Fruit fly (Drosophila melanogaster) whole organism, embryonic: ENCODE measurements around the gene Muc91C.

Source experiments
- Bdp1 ChIP-seq: fragments of 200-800 bp; sonication (Bioruptor generic); optimal IDR thresholded peaks from 3 replicates; lab custom pipeline; 2016; ENCODE audit warnings: missing biosample characterization, missing genetic modification characterization
- CG10274 ChIP-seq: fragments of 200-800 bp; sonication (Bioruptor generic); optimal IDR thresholded peaks from 3 replicates; lab custom pipeline; 2017; ENCODE audit warnings: missing biosample characterization, mild to moderate bottlenecking, missing genetic modification characterization
- CG10543 ChIP-seq: fragments of 200-800 bp; sonication (Bioruptor generic); optimal IDR thresholded peaks from 3 replicates; lab custom pipeline; 2017; ENCODE audit warnings: missing biosample characterization, mild to moderate bottlenecking, missing genetic modification characterization, moderate library complexity
- CG11504 ChIP-seq: fragments of 200-800 bp; sonication (Bioruptor generic); optimal IDR thresholded peaks from 3 replicates; lab custom pipeline; 2019; ENCODE audit warnings: missing biosample characterization, mild to moderate bottlenecking, missing genetic modification characterization, moderate library complexity
- CG13296 ChIP-seq: fragments of 200-800 bp; sonication (Bioruptor generic); optimal IDR thresholded peaks from 3 replicates; lab custom pipeline; 2018; ENCODE audit warnings: missing biosample characterization, mild to moderate bottlenecking, missing genetic modification characterization
- CG14441 ChIP-seq: fragments of 200-800 bp; sonication (Bioruptor generic); IDR thresholded peaks from 2 replicates; pipeline ENCODE4 v1.3.6; 2022; ENCODE audit warnings: missing biosample characterization, missing genetic modification characterization
- CG17328 ChIP-seq: fragments of 200-800 bp; sonication (Bioruptor generic); IDR thresholded peaks from 2 replicates; pipeline ENCODE4 v1.3.6; 2022; ENCODE audit warnings: missing biosample characterization, missing genetic modification characterization
- CG1832 ChIP-seq: fragments of 200-800 bp; sonication (Bioruptor generic); optimal IDR thresholded peaks from 2 replicates; lab custom pipeline; 2017; ENCODE audit warnings: missing biosample characterization, mild to moderate bottlenecking, missing genetic modification characterization, inconsistent platforms
- CG2116 ChIP-seq: fragments of 200-800 bp; sonication (Bioruptor generic); optimal IDR thresholded peaks from 3 replicates; lab custom pipeline; 2018; ENCODE audit warnings: missing biosample characterization, mild to moderate bottlenecking, missing genetic modification characterization
- CG2199 ChIP-seq: fragments of 200-800 bp; sonication (Bioruptor generic); IDR thresholded peaks from 3 replicates; pipeline ENCODE4 v1.3.6; 2022; ENCODE audit warnings: missing biosample characterization, missing genetic modification characterization
- CG2678 ChIP-seq: fragments of 200-800 bp; sonication (Bioruptor generic); optimal IDR thresholded peaks from 3 replicates; lab custom pipeline; 2019; ENCODE audit warnings: missing biosample characterization, mild to moderate bottlenecking, missing genetic modification characterization, moderate library complexity
- CG30431 ChIP-seq: fragments of 200-800 bp; sonication (Bioruptor generic); optimal IDR thresholded peaks from 2 replicates; lab custom pipeline; 2017; ENCODE audit warnings: missing biosample characterization, missing genetic modification characterization
- CG3065 ChIP-seq: fragments of 200-800 bp; sonication (Bioruptor generic); optimal IDR thresholded peaks from 2 replicates; lab custom pipeline; 2016; ENCODE audit warnings: missing biosample characterization, missing genetic modification characterization
- CG3847 ChIP-seq: fragments of 200-800 bp; sonication (Bioruptor generic); IDR thresholded peaks from 2 replicates; pipeline ENCODE4 v1.3.6; 2022; ENCODE audit warnings: missing biosample characterization, missing genetic modification characterization
- CG3995 ChIP-seq: fragments of 200-800 bp; sonication (Bioruptor generic); optimal IDR thresholded peaks from 3 replicates; lab custom pipeline; 2016; ENCODE audit warnings: missing biosample characterization, missing genetic modification characterization
- CG4360 ChIP-seq: fragments of 200-800 bp; sonication (Bioruptor generic); IDR thresholded peaks from 2 replicates; pipeline ENCODE4 v1.3.6; 2022; ENCODE audit warnings: missing biosample characterization, missing genetic modification characterization
- CG5180 ChIP-seq: fragments of 200-800 bp; sonication (Bioruptor generic); optimal IDR thresholded peaks from 3 replicates; lab custom pipeline; 2017; ENCODE audit warnings: missing biosample characterization, missing genetic modification characterization, mild to moderate bottlenecking, moderate library complexity, missing genetic modification reagents
- CG6654 ChIP-seq: fragments of 200-800 bp; sonication (Bioruptor generic); optimal IDR thresholded peaks from 2 replicates; lab custom pipeline; 2017; ENCODE audit warnings: missing biosample characterization, mild to moderate bottlenecking, missing genetic modification characterization
- CG6683 ChIP-seq: fragments of 200-800 bp; sonication (Bioruptor generic); optimal IDR thresholded peaks from 2 replicates; lab custom pipeline; 2017; ENCODE audit warnings: missing biosample characterization, mild to moderate bottlenecking, missing genetic modification characterization, missing genetic modification reagents
- CG6813 ChIP-seq: fragments of 200-800 bp; sonication (Bioruptor generic); optimal IDR thresholded peaks from 2 replicates; lab custom pipeline; 2017; ENCODE audit warnings: missing biosample characterization, missing genetic modification characterization, mild to moderate bottlenecking, moderate library complexity, missing genetic modification reagents
- CG7839 ChIP-seq: fragments of 200-800 bp; sonication (Bioruptor generic); optimal IDR thresholded peaks from 3 replicates; lab custom pipeline; 2018; ENCODE audit warnings: missing biosample characterization, mild to moderate bottlenecking, missing genetic modification characterization, moderate library complexity
- CG9609 ChIP-seq: fragments of 200-800 bp; sonication (Bioruptor generic); optimal IDR thresholded peaks from 3 replicates; lab custom pipeline; 2016; ENCODE audit warnings: missing biosample characterization, missing genetic modification characterization
- CG9817 ChIP-seq: fragments of 200-800 bp; sonication (Bioruptor generic); optimal IDR thresholded peaks from 2 replicates; lab custom pipeline; 2018; ENCODE audit warnings: missing biosample characterization, mild to moderate bottlenecking, missing genetic modification characterization, moderate library complexity
- CG9876 ChIP-seq: fragments of 200-800 bp; sonication (Bioruptor generic); optimal IDR thresholded peaks from 2 replicates; lab custom pipeline; 2016; ENCODE audit warnings: missing biosample characterization, missing genetic modification characterization
- Fer1 ChIP-seq: fragments of 200-800 bp; sonication (Bioruptor generic); optimal IDR thresholded peaks from 2 replicates; lab custom pipeline; 2017; ENCODE audit warnings: missing biosample characterization, mild to moderate bottlenecking, missing genetic modification characterization
- HLHmδ ChIP-seq: fragments of 200-800 bp; sonication (Bioruptor generic); optimal IDR thresholded peaks from 2 replicates; lab custom pipeline; 2018; ENCODE audit warnings: missing biosample characterization, mild to moderate bottlenecking, missing genetic modification characterization, moderate library complexity
- Hey ChIP-seq: fragments of 200-800 bp; sonication (Bioruptor generic); optimal IDR thresholded peaks from 3 replicates; lab custom pipeline; 2018; ENCODE audit warnings: missing biosample characterization, mild to moderate bottlenecking, missing genetic modification characterization
- Hmr ChIP-seq: fragments of 200-800 bp; sonication (Bioruptor generic); optimal IDR thresholded peaks from 3 replicates; lab custom pipeline; 2017; ENCODE audit warnings: mild to moderate bottlenecking, missing biosample characterization, missing genetic modification reagents, missing genetic modification characterization
- Sin3A ChIP-seq: fragments of >200 bp; optimal IDR thresholded peaks from 2 replicates; lab custom pipeline; 2018
- Taf1 ChIP-seq: fragments of 200-800 bp; sonication (Bioruptor generic); IDR thresholded peaks from 2 replicates; pipeline ENCODE4 v1.3.6; 2022; ENCODE audit warnings: missing biosample characterization, missing genetic modification characterization
- Xrp1 ChIP-seq: fragments of 200-800 bp; sonication (Bioruptor generic); IDR thresholded peaks from 2 replicates; pipeline ENCODE4 v1.3.6; 2022; ENCODE audit warnings: missing biosample characterization, missing genetic modification characterization
- abd-A ChIP-seq: fragments of 200-800 bp; sonication (Bioruptor generic); optimal IDR thresholded peaks from 3 replicates; lab custom pipeline; 2019; ENCODE audit warnings: missing biosample characterization, mild to moderate bottlenecking, missing genetic modification characterization, moderate library complexity
- ara ChIP-seq: fragments of 200-800 bp; sonication (Bioruptor generic); IDR thresholded peaks from 2 replicates; pipeline ENCODE4 v1.3.6; 2022; ENCODE audit warnings: missing biosample characterization, missing genetic modification characterization
- ato ChIP-seq: fragments of 200-800 bp; sonication (Bioruptor generic); IDR thresholded peaks from 2 replicates; pipeline ENCODE4 v1.3.6; 2022; ENCODE audit warnings: missing biosample characterization, missing genetic modification characterization; ENCODE audit not compliant: partially characterized antibody
- cato ChIP-seq: fragments of 200-800 bp; sonication (Bioruptor generic); optimal IDR thresholded peaks from 2 replicates; lab custom pipeline; 2016; ENCODE audit warnings: missing biosample characterization, missing genetic modification characterization, borderline replicate concordance
- chif ChIP-seq, 2 experiments: fragments of 200-800 bp; sonication (Bioruptor generic); optimal IDR thresholded peaks; 3 replicates each; lab custom pipeline; 2016; ENCODE audit warnings: missing biosample characterization in 2 of 2, missing genetic modification characterization in 2 of 2
- corto ChIP-seq: fragments of 200-800 bp; sonication (Bioruptor generic); optimal IDR thresholded peaks from 2 replicates; lab custom pipeline; 2016; ENCODE audit warnings: missing biosample characterization, mild to moderate bottlenecking, missing genetic modification characterization, moderate library complexity
- croc ChIP-seq: fragments of 200-800 bp; sonication (Bioruptor generic); conservative IDR thresholded peaks from 3 replicates; pipeline ENCODE4 v1.3.6; 2022; ENCODE audit warnings: missing biosample characterization, missing genetic modification characterization
- exex ChIP-seq: fragments of 200-800 bp; sonication (Bioruptor generic); optimal IDR thresholded peaks from 4 replicates; lab custom pipeline; 2018; ENCODE audit warnings: missing biosample characterization, mild to moderate bottlenecking, missing genetic modification characterization, moderate library complexity
- gcm ChIP-seq: fragments of 200-800 bp; sonication (Bioruptor generic); optimal IDR thresholded peaks from 2 replicates; lab custom pipeline; 2019; ENCODE audit warnings: missing biosample characterization, mild to moderate bottlenecking, missing genetic modification characterization, moderate library complexity
- her ChIP-seq: fragments of 200-800 bp; sonication (Bioruptor generic); optimal IDR thresholded peaks from 2 replicates; lab custom pipeline; 2016; ENCODE audit warnings: missing biosample characterization, missing genetic modification characterization
- nau ChIP-seq: fragments of 200-800 bp; sonication (Bioruptor generic); optimal IDR thresholded peaks from 3 replicates; lab custom pipeline; 2017; ENCODE audit warnings: missing biosample characterization, mild to moderate bottlenecking, missing genetic modification characterization, missing genetic modification reagents
- pho ChIP-seq: fragments of 200-800 bp; sonication (Bioruptor generic); optimal IDR thresholded peaks from 2 replicates; lab custom pipeline; 2016; ENCODE audit warnings: missing biosample characterization, missing genetic modification characterization
- phol ChIP-seq: fragments of 200-800 bp; sonication (Bioruptor generic); optimal IDR thresholded peaks from 3 replicates; lab custom pipeline; 2018; ENCODE audit warnings: missing biosample characterization, mild to moderate bottlenecking, missing genetic modification characterization, moderate library complexity
- pros ChIP-seq: fragments of 200-800 bp; sonication (Bioruptor generic); optimal IDR thresholded peaks from 3 replicates; lab custom pipeline; 2019; ENCODE audit warnings: missing biosample characterization, mild to moderate bottlenecking, missing genetic modification characterization, moderate library complexity
- run ChIP-seq: fragments of 200-800 bp; sonication (Bioruptor generic); optimal IDR thresholded peaks from 3 replicates; lab custom pipeline; 2018; ENCODE audit warnings: missing biosample characterization, mild to moderate bottlenecking, missing genetic modification characterization
- sd ChIP-seq: fragments of 200-800 bp; sonication (Bioruptor generic); optimal IDR thresholded peaks from 3 replicates; lab custom pipeline; 2018; ENCODE audit warnings: missing biosample characterization, mild to moderate bottlenecking, missing genetic modification characterization, moderate library complexity
- sqz ChIP-seq: fragments of 200-800 bp; sonication (Bioruptor generic); optimal IDR thresholded peaks from 3 replicates; lab custom pipeline; 2018; ENCODE audit warnings: missing biosample characterization, mild to moderate bottlenecking, missing genetic modification characterization
- tll ChIP-seq, 2 experiments: fragments of 200-800 bp in 1 of 2; fragments of >200 bp in 1 of 2; sonication (Bioruptor generic) in 1 of 2; optimal IDR thresholded peaks; 2 replicates each; lab custom pipeline; 2017 to 2019; ENCODE audit warnings: missing biosample characterization in 2 of 2, missing genetic modification characterization in 2 of 2, mild to moderate bottlenecking in 1 of 2, moderate library complexity in 1 of 2
- zen ChIP-seq: fragments of 200-800 bp; sonication (Bioruptor generic); optimal IDR thresholded peaks from 3 replicates; lab custom pipeline; 2018; ENCODE audit warnings: missing biosample characterization, mild to moderate bottlenecking, missing genetic modification characterization, moderate library complexity
- zfh1 ChIP-seq: fragments of 200-800 bp; sonication (Bioruptor generic); IDR thresholded peaks from 3 replicates; pipeline ENCODE4 v1.3.6; 2022; ENCODE audit warnings: missing biosample characterization, missing genetic modification characterization

The Muc91C gene

DNA sequence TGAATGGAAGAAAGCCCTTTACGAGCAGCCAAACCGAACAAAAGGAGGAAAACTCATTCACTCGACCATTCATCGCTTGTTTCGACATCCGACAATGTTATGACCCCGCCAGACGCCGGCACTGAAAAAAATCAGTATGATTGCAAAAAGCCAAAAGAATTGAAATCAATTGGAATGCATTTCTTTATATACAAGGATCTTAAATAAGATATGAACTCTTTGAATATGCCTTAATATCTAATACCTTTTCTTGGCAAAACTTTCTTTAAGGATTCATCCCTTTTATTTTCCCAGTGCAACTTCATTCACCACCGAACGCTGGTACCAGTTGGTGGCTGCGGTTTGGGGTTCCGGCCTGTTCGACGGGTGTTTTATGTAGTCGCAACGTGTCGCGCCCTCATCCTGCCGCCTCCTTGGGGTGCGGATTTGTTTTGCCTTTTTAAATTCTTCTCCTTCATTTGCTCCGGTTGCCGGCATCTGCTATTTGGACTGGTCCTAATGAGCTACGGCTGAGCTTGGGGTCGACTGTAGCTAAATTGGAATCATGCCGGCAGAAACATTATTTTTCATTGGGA, 27.3 kb upstream of the Muc91C start (continued):
- TF ChIP-seq cato (GFP tag; lab: Kevin White, UChicago) = peak; percentile 15
- peak; percentile 95 for TF ChIP-seq Fer1 (GFP tag; lab: Kevin White, UChicago)
- TF ChIP-seq CG7839 (tag; lab: Kevin White, UChicago) = peak; percentile 91
- peak; percentile 81 for TF ChIP-seq CG17328 (GFP tag; lab: Robert Waterston, UW)
- TF ChIP-seq CG9609 (GFP tag; lab: Kevin White, UChicago) = peak; percentile 71
- TF ChIP-seq Taf1 (GFP tag; lab: Robert Waterston, UW) = peak; percentile 74
- TF ChIP-seq CG11504 (tag; lab: Kevin White, UChicago) = peak; percentile 91
- TF ChIP-seq CG13296 (GFP tag; lab: Kevin White, UChicago) = peak; percentile 90
- no peak for TF ChIP-seq zen
- peak; percentile 77 for TF ChIP-seq CG3847 (GFP tag; lab: Robert Waterston, UW)
- TF ChIP-seq CG10274 (GFP tag; lab: Kevin White, UChicago) = peak; percentile 36
- TF ChIP-seq Bdp1 (GFP tag; lab: Kevin White, UChicago) = peak; percentile 65
- peak; percentile 82 for TF ChIP-seq pho (GFP tag; lab: Kevin White, UChicago)
- TF ChIP-seq CG5180 = peak; percentile 87
- peak; percentile 37 for TF ChIP-seq CG9876 (GFP tag; lab: Kevin White, UChicago)
- no peak for TF ChIP-seq tll (GFP tag; optimal IDR thresholded peaks at IDR 0.05; lab: Kevin White, UChicago)
- TF ChIP-seq ara = peak; percentile 78
- TF ChIP-seq CG3995 (GFP tag; lab: Kevin White, UChicago) = peak; percentile 9
- no peak for TF ChIP-seq ato (GFP tag; lab: Robert Waterston, UW)
- peak; percentile 90 for TF ChIP-seq Xrp1
- peak; percentile 78 for TF ChIP-seq nau
- no peak for TF ChIP-seq CG1832 (GFP tag; lab: Kevin White, UChicago)
- TF ChIP-seq CG3065 (GFP tag; lab: Kevin White, UChicago) = no peak
- TF ChIP-seq CG2199 (GFP tag; lab: Robert Waterston, UW) = no peak
- no peak for TF ChIP-seq sd (tag; lab: Kevin White, UChicago)
- TF ChIP-seq Hmr (GFP tag; lab: Kevin White, UChicago) = peak; percentile 95
- TF ChIP-seq CG6813 (GFP tag; lab: Kevin White, UChicago) = peak; percentile 86
- TF ChIP-seq CG6683 (GFP tag; lab: Kevin White, UChicago) = peak; percentile 89
- TF ChIP-seq CG4360 (GFP tag; lab: Robert Waterston, UW) = no peak
- peak; percentile 62 for TF ChIP-seq CG6654 (GFP tag; lab: Kevin White, UChicago)
- TF ChIP-seq CG10543 = peak; percentile 94
- peak; percentile 89 for TF ChIP-seq CG9817 (tag; lab: Kevin White, UChicago)
- peak; percentile 65 for TF ChIP-seq gcm (GFP tag; lab: Kevin White, UChicago)
- TF ChIP-seq corto = peak; percentile 17
- TF ChIP-seq phol (tag; lab: Kevin White, UChicago) = peak; percentile 81

DNA sequence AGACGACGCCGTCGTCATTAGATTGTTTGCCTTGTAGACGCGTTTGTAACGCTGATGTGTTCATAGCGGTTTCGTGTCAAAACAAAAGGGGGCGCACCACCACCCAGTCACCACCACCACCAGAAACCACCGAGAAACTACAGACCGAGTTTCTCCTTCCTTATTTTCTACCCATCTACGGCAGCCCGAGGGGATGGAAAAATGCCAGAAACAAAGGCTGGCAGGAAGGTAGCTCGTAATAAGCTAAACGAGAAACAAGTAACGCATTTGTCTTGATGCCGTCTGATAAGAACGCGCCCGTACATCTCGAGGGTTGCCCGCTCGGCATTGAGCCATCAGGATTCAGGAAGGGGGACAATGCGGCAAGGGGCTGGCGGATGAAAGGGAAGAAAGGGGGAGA, 15.0 kb upstream of the Muc91C start:
- no peak for TF ChIP-seq CG2678 (tag; lab: Kevin White, UChicago)
- no peak for TF ChIP-seq CG14441 (GFP tag; lab: Robert Waterston, UW)
- TF ChIP-seq sqz (GFP tag; lab: Kevin White, UChicago) = no peak
- TF ChIP-seq chif (GFP tag; optimal IDR thresholded peaks at IDR 0.05; lab: Kevin White, UChicago) = no peak
- no peak for TF ChIP-seq zfh1 (GFP tag; lab: Robert Waterston, UW)
- TF ChIP-seq abd-A (tag; lab: Kevin White, UChicago) = peak; percentile 79
- TF ChIP-seq pros = peak; percentile 75
- TF ChIP-seq croc (GFP tag; lab: Robert Waterston, UW) = no peak
- no peak for TF ChIP-seq HLHmδ (GFP tag; lab: Kevin White, UChicago)
- TF ChIP-seq Sin3A (lab: Kevin White, UChicago) = no peak
- TF ChIP-seq CG2116 (GFP tag; lab: Kevin White, UChicago) = no peak
- TF ChIP-seq her = no peak
- no peak for TF ChIP-seq CG30431 (GFP tag; lab: Kevin White, UChicago)
- TF ChIP-seq exex = no peak
- peak; percentile 11 for TF ChIP-seq run (tag; lab: Kevin White, UChicago)
- peak; percentile 58 for TF ChIP-seq Hey (tag; lab: Kevin White, UChicago)
